Worm (Caenorhabditis elegans) whole organism, early embryonic: ENCODE results near the gene Y57G11B.3.

ENCODE experiments used
- F13C5.2 ChIP-seq: sonication (generic microtip); optimal IDR thresholded peaks from 2 replicates; lab custom pipeline; 2017; ENCODE audit warnings: mild to moderate bottlenecking, missing genetic modification characterization, inconsistent platforms, missing compliant biosample characterization
- ama-1 ChIP-seq: fragments of 150-350 bp; optimal IDR thresholded peaks from 2 replicates; lab custom pipeline; 2014
- ceh-13 ChIP-seq: fragments of 200-800 bp; sonication (Bioruptor generic); optimal IDR thresholded peaks from 2 replicates; lab custom pipeline; 2018; ENCODE audit warnings: mild to moderate bottlenecking, missing genetic modification characterization, missing compliant biosample characterization
- hmg-4 ChIP-seq: fragments of 200-800 bp; sonication (Bioruptor generic); optimal IDR thresholded peaks from 2 replicates; lab custom pipeline; 2018; ENCODE audit warnings: mild to moderate bottlenecking, missing genetic modification characterization, missing compliant biosample characterization
- tra-4 ChIP-seq: sonication (generic microtip); optimal IDR thresholded peaks from 2 replicates; lab custom pipeline; 2017; ENCODE audit warnings: missing genetic modification characterization, missing compliant biosample characterization

- no peak for TF ChIP-seq ama-1 (lab: Kevin White, UChicago)
- no peak for TF ChIP-seq tra-4
- TF ChIP-seq F13C5.2 (tag; lab: Kevin White, UChicago) = no peak
- TF ChIP-seq ceh-13 (GFP tag; lab: Kevin White, UChicago) = no peak
- no peak for TF ChIP-seq hmg-4 (GFP tag; lab: Kevin White, UChicago)
Measured at ce11 chrIV:14613375-14613774, 39.2 kb upstream of the Y57G11B.3 start.
